Worm (Caenorhabditis elegans) whole organism, late embryonic: ENCODE results near the gene ugt-19.
"Not testable (repeated sequence)": the region's sequence is repeated elsewhere in the genome, so short reads cannot be mapped to it uniquely, and the experiment has no call there.

Experiments used
- K02D7.2 ChIP-seq: sonication (generic microtip); optimal IDR thresholded peaks from 2 replicates; lab custom pipeline; 2017; ENCODE audit warnings: mild to moderate bottlenecking, missing genetic modification characterization, missing compliant biosample characterization
- K09A11.1 ChIP-seq: sonication (generic microtip); optimal IDR thresholded peaks from 2 replicates; lab custom pipeline; 2017; ENCODE audit warnings: antibody characterized with exemption, mild to moderate bottlenecking, missing genetic modification characterization, missing compliant biosample characterization; ENCODE audit not compliant: insufficient read depth
- ceh-2 ChIP-seq: sonication (generic microtip); optimal IDR thresholded peaks from 2 replicates; lab custom pipeline; 2016; ENCODE audit warnings: missing genotype, missing genetic modification characterization, missing compliant biosample characterization
- ceh-22 ChIP-seq: sonication (generic microtip); optimal IDR thresholded peaks from 2 replicates; lab custom pipeline; 2017; ENCODE audit warnings: missing biosample characterization, missing genetic modification characterization
- ceh-24 ChIP-seq: sonication (generic microtip); optimal IDR thresholded peaks from 2 replicates; lab custom pipeline; 2016; ENCODE audit warnings: mild to moderate bottlenecking, missing genetic modification characterization, missing compliant biosample characterization
- dmd-4 ChIP-seq: sonication (generic microtip); optimal IDR thresholded peaks from 2 replicates; lab custom pipeline; 2016; ENCODE audit warnings: borderline replicate concordance, missing genetic modification characterization, missing compliant biosample characterization
- dve-1 ChIP-seq: sonication (generic microtip); optimal IDR thresholded peaks from 2 replicates; lab custom pipeline; 2017; ENCODE audit warnings: antibody characterized with exemption, mild to moderate bottlenecking, missing genetic modification characterization, missing compliant biosample characterization
- elt-4 ChIP-seq: sonication (generic microtip); optimal IDR thresholded peaks from 2 replicates; lab custom pipeline; 2016; ENCODE audit warnings: missing genetic modification characterization, missing compliant biosample characterization
- eyg-1 ChIP-seq: sonication (generic microtip); optimal IDR thresholded peaks from 2 replicates; lab custom pipeline; 2016; ENCODE audit warnings: missing genotype, missing genetic modification characterization, missing compliant biosample characterization
- fkh-10 ChIP-seq: fragments of 150-350 bp; optimal IDR thresholded peaks from 2 replicates; lab custom pipeline; 2014; ENCODE audit warnings: missing biosample characterization, missing genetic modification reagents, missing genetic modification characterization
- gmeb-2 ChIP-seq: sonication (generic microtip); optimal IDR thresholded peaks from 2 replicates; lab custom pipeline; 2016; ENCODE audit warnings: missing genetic modification characterization, inconsistent platforms, missing compliant biosample characterization
- hlh-8 ChIP-seq: sonication (generic microtip); optimal IDR thresholded peaks from 2 replicates; lab custom pipeline; 2016; ENCODE audit warnings: missing genotype, missing genetic modification characterization, missing compliant biosample characterization
- lim-6 ChIP-seq: sonication (generic microtip); optimal IDR thresholded peaks from 2 replicates; lab custom pipeline; 2016; ENCODE audit warnings: missing genetic modification characterization, missing compliant biosample characterization
- lin-11 ChIP-seq: fragments of 200-800 bp; sonication (Bioruptor generic); optimal IDR thresholded peaks from 2 replicates; lab custom pipeline; 2018; ENCODE audit warnings: mild to moderate bottlenecking, missing genetic modification characterization, missing compliant biosample characterization
- mec-3 ChIP-seq: sonication (generic microtip); optimal IDR thresholded peaks from 2 replicates; lab custom pipeline; 2016; ENCODE audit warnings: borderline replicate concordance, missing genetic modification characterization, missing compliant biosample characterization
- pax-1 ChIP-seq: fragments of 150-350 bp; optimal IDR thresholded peaks from 2 replicates; lab custom pipeline; 2014; ENCODE audit warnings: missing biosample characterization, missing genetic modification characterization
- ref-2 ChIP-seq: sonication (generic microtip); optimal IDR thresholded peaks from 2 replicates; lab custom pipeline; 2016; ENCODE audit warnings: missing genetic modification characterization, missing compliant biosample characterization
- sox-4 ChIP-seq: sonication (generic microtip); optimal IDR thresholded peaks from 2 replicates; lab custom pipeline; 2017; ENCODE audit warnings: mild to moderate bottlenecking, missing genetic modification characterization, inconsistent platforms, missing compliant biosample characterization
- tbx-2 ChIP-seq: sonication (generic microtip); optimal IDR thresholded peaks from 2 replicates; lab custom pipeline; 2016; ENCODE audit warnings: missing genetic modification characterization, missing compliant biosample characterization
- unc-42 ChIP-seq: sonication (generic microtip); optimal IDR thresholded peaks from 2 replicates; lab custom pipeline; 2016; ENCODE audit warnings: missing genotype, missing genetic modification characterization, missing compliant biosample characterization
- unc-55 ChIP-seq: sonication (generic microtip); optimal IDR thresholded peaks from 2 replicates; lab custom pipeline; 2017; ENCODE audit warnings: missing biosample characterization, missing genetic modification reagents, missing genetic modification characterization

ugt-19 gene

DNA sequence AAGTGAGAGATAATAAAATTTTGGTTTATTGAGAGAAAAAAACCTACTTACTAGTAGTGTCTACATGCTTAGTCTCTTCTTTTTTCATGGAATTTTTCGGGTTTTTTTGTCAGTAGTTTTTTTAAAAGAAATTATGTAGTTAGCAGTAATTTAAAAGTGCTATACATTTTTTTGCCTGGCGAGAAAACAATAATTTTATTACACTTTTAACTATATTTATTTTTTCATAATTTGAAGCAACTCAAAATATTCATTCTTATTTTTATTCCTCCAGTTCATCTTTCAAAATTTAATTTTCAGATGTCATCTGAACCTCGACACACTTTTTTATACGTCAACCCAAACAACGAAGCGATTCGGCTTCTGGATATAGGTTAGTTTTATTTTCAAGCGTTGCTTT lies 39.1 kb downstream of the ugt-19 start, which contains the start of gene kcc-2:
TSS of gene kcc-2 (plus strand) at position 301 of the 400 bp plus-strand sequence.
- TF ChIP-seq K02D7.2 (tag; lab: Kevin White, UChicago): no peak

DNA sequence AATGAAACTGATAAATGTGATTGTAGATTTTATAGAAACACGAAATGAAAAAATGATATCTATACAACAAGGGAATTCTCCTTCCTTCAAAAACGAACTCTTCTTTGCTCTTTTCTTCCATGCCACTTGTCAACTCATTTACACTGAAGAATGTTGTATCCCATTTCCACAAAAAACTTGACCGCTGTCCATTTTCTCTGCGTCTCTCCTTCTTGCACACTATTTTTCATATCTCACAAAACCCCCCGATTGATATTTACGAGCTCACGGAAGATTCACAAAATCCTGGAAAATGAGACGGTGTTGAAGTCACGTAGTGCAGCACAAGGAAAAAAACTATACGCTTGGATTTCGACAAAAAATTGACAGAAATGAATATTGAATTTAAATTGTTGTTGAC lies 44.6 kb downstream of the ugt-19 start:
- TF ChIP-seq dmd-4 (tag; lab: Kevin White, UChicago) (no peak), tbx-2 (tag; lab: Kevin White, UChicago) (no peak), eyg-1 (tag; lab: Kevin White, UChicago) (no peak), unc-55 (GFP tag; lab: Kevin White, UChicago) (no peak), dve-1 (tag; lab: Kevin White, UChicago) (no peak), fkh-10 (GFP tag; lab: Kevin White, UChicago) (no peak), K09A11.1 (no peak), unc-42 (tag; lab: Kevin White, UChicago) (no peak), K02D7.2 (tag; lab: Kevin White, UChicago) (no peak), ceh-2 (tag; lab: Kevin White, UChicago) (no peak), elt-4 (tag; lab: Kevin White, UChicago) (no peak), lim-6 (tag; lab: Kevin White, UChicago) (no peak), pax-1 (tag; lab: Kevin White, UChicago) (no peak)
- TF ChIP-seq, all 69 proteins: peak for 0

DNA sequence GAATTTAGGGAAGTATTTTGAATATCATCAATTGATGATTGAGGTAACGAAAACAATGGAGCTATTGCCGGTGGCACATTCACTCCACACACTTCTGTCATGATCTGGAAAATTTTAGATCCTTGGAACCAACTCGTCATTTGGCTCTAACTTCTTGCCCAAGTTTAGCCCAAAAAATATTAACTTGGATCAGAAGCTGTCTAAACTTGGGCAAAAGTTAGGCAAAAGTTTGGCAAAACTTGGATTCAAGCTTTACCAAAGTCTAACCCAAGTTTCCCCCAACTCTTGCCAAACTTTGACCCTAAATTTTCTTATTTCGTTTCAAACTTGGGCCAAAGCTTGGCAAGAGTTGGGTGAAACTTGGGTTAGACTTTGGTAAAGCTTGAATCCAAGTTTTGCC lies 46.2 kb downstream of the ugt-19 start, which contains the start of gene pqn-22:
TSS of gene pqn-22 (minus strand) at position 101 of the 400 bp plus-strand sequence.
- TF ChIP-seq dve-1, lin-11, mec-3 (tag; lab: Kevin White, UChicago): not testable (repeated sequence)

DNA sequence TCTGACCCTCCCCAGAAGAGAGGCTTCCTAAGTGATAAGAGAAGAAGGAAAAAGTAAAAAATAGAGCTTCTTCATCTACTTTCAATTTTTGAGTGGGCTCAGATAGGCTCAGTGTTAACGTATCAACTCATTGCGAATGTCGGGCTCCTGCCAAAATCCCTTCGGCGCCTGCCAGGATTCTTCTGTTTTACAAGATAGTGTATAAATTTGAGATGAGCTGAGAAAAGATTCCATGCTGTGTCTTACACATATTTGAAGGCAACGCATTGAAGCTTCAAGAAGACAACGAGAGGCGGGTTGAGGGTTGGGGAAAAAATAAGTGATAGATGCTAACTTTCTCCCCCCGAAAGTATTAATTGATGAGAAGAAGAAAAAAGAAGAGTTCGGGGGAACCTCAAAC lies 47.3 kb downstream of the ugt-19 start:
- no peak for TF ChIP-seq eyg-1 (tag; lab: Kevin White, UChicago)
- TF ChIP-seq ref-2 (tag; lab: Kevin White, UChicago): no peak
- no peak for TF ChIP-seq hlh-8 (tag; lab: Kevin White, UChicago)
- no peak for TF ChIP-seq ceh-22 (tag; lab: Kevin White, UChicago)
- TF ChIP-seq gmeb-2: no peak
- TF ChIP-seq sox-4 (tag; lab: Kevin White, UChicago): no peak
- TF ChIP-seq ceh-24: no peak
- TF ChIP-seq, all 69 proteins: peak for 0
